Fruit fly (Drosophila melanogaster) whole organism, embryonic: ENCODE data around the gene AP-2alpha.
A peak's percentile ranks its signal among the peaks of the same experiment; 100 is the strongest.

ENCODE experiments used
- ATbp ChIP-seq: fragments of 200-800 bp; sonication (Bioruptor generic); optimal IDR thresholded peaks from 2 replicates; lab custom pipeline; 2017; ENCODE audit warnings: missing biosample characterization, mild to moderate bottlenecking, missing genetic modification characterization, missing genetic modification reagents
- Atf-2 ChIP-seq: fragments of 200-800 bp; sonication (Bioruptor generic); optimal IDR thresholded peaks from 2 replicates; lab custom pipeline; 2016; ENCODE audit warnings: missing biosample characterization, missing genetic modification characterization
- CG10565 ChIP-seq: fragments of 200-800 bp; sonication (Bioruptor generic); optimal IDR thresholded peaks from 3 replicates; lab custom pipeline; 2016; ENCODE audit warnings: missing biosample characterization, mild to moderate bottlenecking, missing genetic modification characterization
- CG12769 ChIP-seq: fragments of 200-800 bp; sonication (Bioruptor generic); optimal IDR thresholded peaks from 2 replicates; lab custom pipeline; 2019; ENCODE audit warnings: missing biosample characterization, mild to moderate bottlenecking, missing genetic modification characterization, moderate library complexity
- CG14667 ChIP-seq: fragments of 200-800 bp; sonication (Bioruptor generic); IDR thresholded peaks from 2 replicates; pipeline ENCODE4 v1.3.6; 2022; ENCODE audit warnings: missing biosample characterization, missing genetic modification characterization
- CG15011 ChIP-seq: fragments of 200-800 bp; sonication (Bioruptor generic); optimal IDR thresholded peaks from 3 replicates; lab custom pipeline; 2018; ENCODE audit warnings: missing biosample characterization, mild to moderate bottlenecking, missing genetic modification characterization
- CG1529 ChIP-seq: fragments of 200-800 bp; sonication (Bioruptor generic); optimal IDR thresholded peaks from 3 replicates; lab custom pipeline; 2018; ENCODE audit warnings: missing biosample characterization, missing genetic modification characterization
- CG17359 ChIP-seq: fragments of 200-800 bp; sonication (Bioruptor generic); optimal IDR thresholded peaks from 3 replicates; lab custom pipeline; 2018; ENCODE audit warnings: missing biosample characterization, mild to moderate bottlenecking, missing genetic modification characterization, moderate library complexity
- CG32767 ChIP-seq: fragments of 200-800 bp; sonication (Bioruptor generic); IDR thresholded peaks from 2 replicates; pipeline ENCODE4 v1.3.6; 2022; ENCODE audit warnings: missing biosample characterization, missing genetic modification characterization
- CG34376 ChIP-seq: fragments of 200-800 bp; sonication (Bioruptor generic); optimal IDR thresholded peaks from 2 replicates; lab custom pipeline; 2018; ENCODE audit warnings: missing biosample characterization, mild to moderate bottlenecking, missing genetic modification characterization
- CG34422 ChIP-seq: fragments of 200-800 bp; sonication (Bioruptor generic); IDR thresholded peaks from 3 replicates; pipeline ENCODE4 v1.3.6; 2022; ENCODE audit warnings: missing biosample characterization, missing genetic modification characterization
- CG3995 ChIP-seq: fragments of 200-800 bp; sonication (Bioruptor generic); optimal IDR thresholded peaks from 3 replicates; lab custom pipeline; 2016; ENCODE audit warnings: missing biosample characterization, missing genetic modification characterization
- CG4360 ChIP-seq: fragments of 200-800 bp; sonication (Bioruptor generic); IDR thresholded peaks from 2 replicates; pipeline ENCODE4 v1.3.6; 2022; ENCODE audit warnings: missing biosample characterization, missing genetic modification characterization
- CG6272 ChIP-seq: fragments of 200-800 bp; sonication (Bioruptor generic); IDR thresholded peaks from 2 replicates; pipeline ENCODE4 v1.3.6; 2022; ENCODE audit warnings: missing biosample characterization, missing genetic modification characterization
- CG6854 ChIP-seq: fragments of 200-800 bp; sonication (Bioruptor generic); optimal IDR thresholded peaks from 3 replicates; lab custom pipeline; 2017; ENCODE audit warnings: missing biosample characterization, mild to moderate bottlenecking, missing genetic modification characterization
- CG9876 ChIP-seq: fragments of 200-800 bp; sonication (Bioruptor generic); optimal IDR thresholded peaks from 2 replicates; lab custom pipeline; 2016; ENCODE audit warnings: missing biosample characterization, missing genetic modification characterization
- CG9932 ChIP-seq: fragments of 200-800 bp; sonication (Bioruptor generic); IDR thresholded peaks from 2 replicates; pipeline ENCODE4 v1.3.6; 2022; ENCODE audit warnings: missing biosample characterization, missing genetic modification characterization
- Drgx ChIP-seq: fragments of 200-800 bp; sonication (Bioruptor generic); IDR thresholded peaks from 2 replicates; pipeline ENCODE4 v1.3.6; 2022; ENCODE audit warnings: missing biosample characterization, missing genetic modification characterization
- Ets65A ChIP-seq: fragments of 200-800 bp; sonication (Bioruptor generic); peaks from one replicate; lab custom pipeline; 2016; ENCODE audit warnings: missing biosample characterization, missing genetic modification characterization
- GATAe ChIP-seq: fragments of 200-800 bp; sonication (Bioruptor generic); conservative IDR thresholded peaks from 2 replicates; pipeline ENCODE4 v1.3.6; 2022; ENCODE audit warnings: missing biosample characterization, missing genetic modification characterization
- Gug ChIP-seq: fragments of 200-800 bp; sonication (Bioruptor generic); IDR thresholded peaks from 4 replicates; pipeline ENCODE4 v1.3.6; 2022; ENCODE audit warnings: missing biosample characterization, missing genetic modification characterization
- Hey ChIP-seq: fragments of 200-800 bp; sonication (Bioruptor generic); optimal IDR thresholded peaks from 3 replicates; lab custom pipeline; 2018; ENCODE audit warnings: missing biosample characterization, mild to moderate bottlenecking, missing genetic modification characterization
- Hr78 ChIP-seq, 2 experiments: fragments of 200-800 bp in 1 of 2; fragments of >200 bp in 1 of 2; sonication (Bioruptor generic) in 1 of 2; optimal IDR thresholded peaks; 2 replicates each; lab custom pipeline; 2017 to 2019; ENCODE audit warnings: missing biosample characterization in 2 of 2, missing genetic modification characterization in 2 of 2, mild to moderate bottlenecking in 1 of 2, moderate library complexity in 1 of 2
- Mad ChIP-seq: fragments of 200-800 bp; sonication (Bioruptor generic); optimal IDR thresholded peaks from 2 replicates; lab custom pipeline; 2016; ENCODE audit warnings: missing biosample characterization, missing genetic modification characterization
- NC2α ChIP-seq: fragments of 200-800 bp; sonication (Bioruptor generic); optimal IDR thresholded peaks from 2 replicates; lab custom pipeline; 2016; ENCODE audit warnings: missing biosample characterization, missing genetic modification characterization
- Neu2 ChIP-seq: fragments of 200-800 bp; sonication (Bioruptor generic); optimal IDR thresholded peaks from 3 replicates; lab custom pipeline; 2016; ENCODE audit warnings: missing biosample characterization, missing genetic modification characterization, borderline replicate concordance
- Optix ChIP-seq: fragments of 200-800 bp; sonication (Bioruptor generic); IDR thresholded peaks from 3 replicates; pipeline ENCODE4 v1.3.6; 2022; ENCODE audit warnings: missing biosample characterization, missing genetic modification characterization
- Poxn ChIP-seq: fragments of 200-800 bp; sonication (Bioruptor generic); IDR thresholded peaks from 2 replicates; pipeline ENCODE4 v1.3.6; 2022; ENCODE audit warnings: missing biosample characterization, missing genetic modification characterization
- Spps ChIP-seq: fragments of 200-800 bp; sonication (Bioruptor generic); optimal IDR thresholded peaks from 2 replicates; lab custom pipeline; 2018; ENCODE audit warnings: missing biosample characterization, mild to moderate bottlenecking, missing genetic modification characterization
- Taf1 ChIP-seq: fragments of 200-800 bp; sonication (Bioruptor generic); IDR thresholded peaks from 2 replicates; pipeline ENCODE4 v1.3.6; 2022; ENCODE audit warnings: missing biosample characterization, missing genetic modification characterization
- Trl ChIP-seq, 3 experiments: fragments of >200 bp in 2 of 3; fragments of 200-800 bp in 1 of 3; sonication (Bioruptor generic) in 1 of 3; optimal IDR thresholded peaks; 2 replicates in 1 of 3; 3 replicates in 2 of 3; lab custom pipeline; 2016 to 2017; ENCODE audit warnings: missing biosample characterization in 1 of 3, missing genetic modification characterization in 1 of 3
- Xbp1 ChIP-seq: fragments of 200-800 bp; sonication (Bioruptor generic); optimal IDR thresholded peaks from 3 replicates; lab custom pipeline; 2016; ENCODE audit warnings: missing biosample characterization, mild to moderate bottlenecking, missing genetic modification characterization
- ab ChIP-seq: fragments of 200-800 bp; sonication (Bioruptor generic); optimal IDR thresholded peaks from 2 replicates; lab custom pipeline; 2016; ENCODE audit warnings: missing biosample characterization, missing genetic modification characterization
- ato ChIP-seq: fragments of 200-800 bp; sonication (Bioruptor generic); IDR thresholded peaks from 2 replicates; pipeline ENCODE4 v1.3.6; 2022; ENCODE audit warnings: missing biosample characterization, missing genetic modification characterization; ENCODE audit not compliant: partially characterized antibody
- cas ChIP-seq: fragments of 200-800 bp; sonication (Bioruptor generic); IDR thresholded peaks from 2 replicates; pipeline ENCODE4 v1.3.6; 2022; ENCODE audit warnings: missing biosample characterization, missing genetic modification characterization
- cwo ChIP-seq: fragments of 200-800 bp; sonication (Bioruptor generic); optimal IDR thresholded peaks from 3 replicates; lab custom pipeline; 2017; ENCODE audit warnings: missing biosample characterization, missing genetic modification characterization, mild to moderate bottlenecking, moderate library complexity, missing genetic modification reagents
- eyg ChIP-seq: fragments of 200-800 bp; sonication (Bioruptor generic); optimal IDR thresholded peaks from 3 replicates; lab custom pipeline; 2016; ENCODE audit warnings: missing biosample characterization, missing genetic modification characterization
- fd3F ChIP-seq: fragments of 200-800 bp; sonication (Bioruptor generic); optimal IDR thresholded peaks from 2 replicates; lab custom pipeline; 2018; ENCODE audit warnings: missing biosample characterization, mild to moderate bottlenecking, missing genetic modification characterization, moderate library complexity
- fu2 ChIP-seq: fragments of 200-800 bp; sonication (Bioruptor generic); optimal IDR thresholded peaks from 2 replicates; lab custom pipeline; 2016; ENCODE audit warnings: missing biosample characterization, missing genetic modification characterization
- klu ChIP-seq: fragments of 200-800 bp; sonication (Bioruptor generic); IDR thresholded peaks from 2 replicates; pipeline ENCODE4 v1.3.6; 2022; ENCODE audit warnings: missing biosample characterization, missing genetic modification characterization
- peb ChIP-seq: fragments of 200-800 bp; sonication (Bioruptor generic); IDR thresholded peaks from 2 replicates; pipeline ENCODE4 v1.3.6; 2022; ENCODE audit warnings: missing biosample characterization, missing genetic modification characterization
- pnt ChIP-seq: fragments of 200-800 bp; sonication (Bioruptor generic); optimal IDR thresholded peaks from 3 replicates; lab custom pipeline; 2016; ENCODE audit warnings: missing biosample characterization, missing genetic modification characterization
- prd ChIP-seq, 3 experiments: fragments of >200 bp in 2 of 3; fragments of 200-800 bp in 1 of 3; sonication (Bioruptor generic) in 1 of 3; optimal IDR thresholded peaks in 2 of 3; IDR thresholded peaks in 1 of 3; 2 replicates in 2 of 3; 3 replicates in 1 of 3; pipeline versions ENCODE4 v1.3.6 to Lab custom; 2017 to 2022; ENCODE audit warnings: missing biosample characterization in 1 of 3, missing genetic modification characterization in 1 of 3
- run ChIP-seq: fragments of 200-800 bp; sonication (Bioruptor generic); optimal IDR thresholded peaks from 3 replicates; lab custom pipeline; 2018; ENCODE audit warnings: missing biosample characterization, mild to moderate bottlenecking, missing genetic modification characterization
- salm ChIP-seq: fragments of 200-800 bp; sonication (Bioruptor generic); optimal IDR thresholded peaks from 2 replicates; lab custom pipeline; 2018; ENCODE audit warnings: missing biosample characterization, mild to moderate bottlenecking, missing genetic modification characterization
- ssp ChIP-seq: fragments of 200-800 bp; sonication (Bioruptor generic); IDR thresholded peaks from 2 replicates; pipeline ENCODE4 v1.3.6; 2022; ENCODE audit warnings: missing biosample characterization, missing genetic modification characterization
- tll ChIP-seq, 2 experiments: fragments of 200-800 bp in 1 of 2; fragments of >200 bp in 1 of 2; sonication (Bioruptor generic) in 1 of 2; optimal IDR thresholded peaks; 2 replicates each; lab custom pipeline; 2017 to 2019; ENCODE audit warnings: missing biosample characterization in 2 of 2, missing genetic modification characterization in 2 of 2, mild to moderate bottlenecking in 1 of 2, moderate library complexity in 1 of 2
- tna ChIP-seq: fragments of 200-800 bp; sonication (Bioruptor generic); IDR thresholded peaks from 2 replicates; pipeline ENCODE4 v1.3.6; 2022; ENCODE audit warnings: missing biosample characterization, missing genetic modification characterization; ENCODE audit not compliant: partially characterized antibody
- unpg ChIP-seq: fragments of 200-800 bp; sonication (Bioruptor generic); optimal IDR thresholded peaks from 3 replicates; lab custom pipeline; 2018; ENCODE audit warnings: missing biosample characterization, mild to moderate bottlenecking, missing genetic modification characterization, moderate library complexity

The AP-2alpha gene

DNA sequence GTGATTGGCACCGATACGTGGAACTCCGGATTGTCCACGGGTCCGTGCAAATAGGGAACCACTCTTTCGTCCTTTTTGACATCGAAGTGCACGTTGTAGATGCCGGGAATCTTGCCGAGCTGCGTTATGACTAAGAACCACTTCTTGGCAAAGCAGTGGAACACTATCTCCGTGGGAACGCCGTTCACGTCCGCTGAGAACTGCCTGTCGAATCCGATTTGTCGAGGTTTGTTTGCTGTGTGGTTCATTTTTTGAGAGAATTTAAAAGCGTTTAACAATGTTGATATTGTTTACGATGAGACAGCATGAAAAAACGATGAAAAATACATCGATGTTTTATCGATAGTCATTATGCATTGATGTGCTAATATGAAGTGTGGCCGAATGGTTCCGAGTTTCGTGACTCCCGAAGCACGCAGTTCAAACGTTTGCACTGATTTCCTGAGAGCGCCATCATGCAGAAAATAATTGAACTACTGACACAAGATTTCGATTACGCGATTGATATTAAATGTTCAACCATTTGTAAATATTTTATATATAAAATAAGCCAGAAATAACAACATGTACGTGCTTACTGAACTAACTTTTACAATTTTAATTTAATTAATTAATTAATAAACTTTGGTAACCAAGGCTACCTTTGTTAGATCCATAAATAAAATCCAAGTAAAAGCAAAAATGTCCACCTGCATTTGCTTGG is 6.7 kb upstream of the AP-2alpha start, which contains the start of the genes CG11885 and CG13692 (continued):
- no peak for TF ChIP-seq Hey
- peak; percentile 95 for TF ChIP-seq tna (GFP tag; lab: Robert Waterston, UW)
- TF ChIP-seq tll (GFP tag; optimal IDR thresholded peaks at IDR 0.05; lab: Kevin White, UChicago) = peak in 1 of 2 experiments; percentile 30
- TF ChIP-seq CG9876 (GFP tag; lab: Kevin White, UChicago) = no peak
- no peak for TF ChIP-seq run (tag; lab: Kevin White, UChicago)
- no peak for TF ChIP-seq Trl (optimal IDR thresholded peaks at IDR 0.05; lab: Kevin White, UChicago)
- TF ChIP-seq Trl (GFP tag; optimal IDR thresholded peaks at IDR 0.05; lab: Kevin White, UChicago) = no peak
- no peak for TF ChIP-seq CG10565 (GFP tag; lab: Kevin White, UChicago)
- peak; percentile 96 for TF ChIP-seq Ets65A (GFP tag; lab: Kevin White, UChicago)
- no peak for TF ChIP-seq prd (optimal IDR thresholded peaks at IDR 0.05; lab: Kevin White, UChicago)
- TF ChIP-seq prd (GFP tag; IDR thresholded peaks at IDR 0.05; lab: Robert Waterston, UW) = no peak
- TF ChIP-seq ATbp = no peak
- TF ChIP-seq CG34376 = peak; percentile 17
- TF ChIP-seq CG14667 (GFP tag; lab: Robert Waterston, UW) = no peak
- TF ChIP-seq CG34422 (GFP tag; lab: Robert Waterston, UW) = peak; percentile 18; the same call in 1 of the 3 replicates
- no peak for TF ChIP-seq Poxn (GFP tag; lab: Robert Waterston, UW)
- no peak for TF ChIP-seq Spps (tag; lab: Kevin White, UChicago)
- TF ChIP-seq CG9932 (GFP tag; lab: Robert Waterston, UW) = peak; percentile 74
- TF ChIP-seq CG6854 (GFP tag; lab: Kevin White, UChicago) = no peak
- TF ChIP-seq CG17359 (tag; lab: Kevin White, UChicago) = peak; percentile 16
- TF ChIP-seq klu (GFP tag; lab: Robert Waterston, UW) = no peak
- no peak for TF ChIP-seq cas (GFP tag; lab: Robert Waterston, UW)
- TF ChIP-seq Hr78 (GFP tag; optimal IDR thresholded peaks at IDR 0.05; lab: Kevin White, UChicago) = no peak
- no peak for TF ChIP-seq Neu2 (GFP tag; lab: Kevin White, UChicago)
- TF ChIP-seq fd3F (GFP tag; lab: Kevin White, UChicago) = peak; percentile 27
- peak; percentile 53 for TF ChIP-seq Xbp1
- peak; percentile 59 for TF ChIP-seq CG6272 (GFP tag; lab: Robert Waterston, UW)
- TF ChIP-seq CG15011 (GFP tag; lab: Kevin White, UChicago) = no peak
- TF ChIP-seq Optix (GFP tag; lab: Robert Waterston, UW) = no peak
- TF ChIP-seq eyg = no peak
- TF ChIP-seq CG32767 (GFP tag; lab: Robert Waterston, UW) = no peak
- TF ChIP-seq ssp (GFP tag; lab: Robert Waterston, UW) = peak; percentile 44
- TF ChIP-seq salm (tag; lab: Kevin White, UChicago) = no peak
- peak; percentile 91 for TF ChIP-seq CG3995
- peak; percentile 45 for TF ChIP-seq Mad (GFP tag; lab: Kevin White, UChicago)
- TF ChIP-seq pnt = no peak
- peak; percentile 12 for TF ChIP-seq fu2 (GFP tag; lab: Kevin White, UChicago)
- no peak for TF ChIP-seq CG4360 (GFP tag; lab: Robert Waterston, UW)
- TF ChIP-seq Taf1 (GFP tag; lab: Robert Waterston, UW) = no peak
- TF ChIP-seq ato (GFP tag; lab: Robert Waterston, UW) = peak; percentile 97
- no peak for TF ChIP-seq Atf-2 (GFP tag; lab: Kevin White, UChicago)
- TF ChIP-seq Gug (GFP tag; lab: Robert Waterston, UW) = no peak
- TF ChIP-seq NC2α (GFP tag; lab: Kevin White, UChicago) = no peak
- peak; percentile 44 for TF ChIP-seq CG12769 (tag; lab: Kevin White, UChicago)
- no peak for TF ChIP-seq GATAe (GFP tag; lab: Robert Waterston, UW)
- TF ChIP-seq unpg (GFP tag; lab: Kevin White, UChicago) = peak; percentile 23
- TF ChIP-seq cwo (GFP tag; lab: Kevin White, UChicago) = no peak
- TF ChIP-seq peb (GFP tag; lab: Robert Waterston, UW) = no peak
- no peak for TF ChIP-seq ab (GFP tag; lab: Kevin White, UChicago)
- TF ChIP-seq Drgx (GFP tag; lab: Robert Waterston, UW) = no peak
- no peak for TF ChIP-seq CG1529
